Fruit fly (Drosophila melanogaster): ENCODE results near the gene Syx4.

- TF ChIP-seq D1 (tag; optimal IDR thresholded peaks at IDR 0.05) (peak; percentile 100), EcR (GFP tag; optimal IDR thresholded peaks at IDR 0.05) (peak; percentile 83), fd96Ca (GFP tag; IDR thresholded peaks at IDR 0.05) (peak; percentile 100), CG12605 (GFP tag; IDR thresholded peaks at IDR 0.05) (peak; percentile 100), CG8301 (tag; optimal IDR thresholded peaks at IDR 0.05) (peak; percentile 100), CG10348 (GFP tag; IDR thresholded peaks at IDR 0.05) (peak; percentile 100)
Measured at dm6 chrX:2703693-2704092, 40.2 kb downstream of the Syx4 start, which contains the start of gene Ugalt.

All from whole organism, pupa.